Fruit fly (Drosophila melanogaster) whole organism, wandering third instar larva: ENCODE data around the gene CG14410.

ENCODE experiments used
- CG32264 ChIP-seq: fragments of 200-800 bp; sonication (Bioruptor generic); optimal IDR thresholded peaks from 2 replicates; lab custom pipeline; 2016; ENCODE audit warnings: missing biosample characterization, missing genetic modification characterization
- Dif ChIP-seq: fragments of 200-275, 200-300 bp; sonication (Bioruptor generic); optimal IDR thresholded peaks from 2 replicates; lab custom pipeline; 2018; ENCODE audit warnings: missing biosample characterization, missing genetic modification characterization; ENCODE audit not compliant: partially characterized antibody
- Myc ChIP-seq: fragments of >200 bp; optimal IDR thresholded peaks from 2 replicates; lab custom pipeline; 2017
- Sp1 ChIP-seq: fragments of 200-800 bp; sonication (Bioruptor generic); optimal IDR thresholded peaks from 3 replicates; lab custom pipeline; 2019; ENCODE audit warnings: missing biosample characterization, mild to moderate bottlenecking, missing genetic modification characterization, moderate library complexity
- brk ChIP-seq: fragments of 200-800 bp; sonication (Bioruptor generic); optimal IDR thresholded peaks from 2 replicates; lab custom pipeline; 2016; ENCODE audit warnings: missing biosample characterization, mild to moderate bottlenecking, missing genetic modification characterization
- dl ChIP-seq, 2 experiments: fragments of 175-275, 200-275 bp in 1 of 2; fragments of 200-275 bp in 1 of 2; sonication (Bioruptor generic); optimal IDR thresholded peaks; lab custom pipeline; 2018; ENCODE audit warnings: mild to moderate bottlenecking in 2 of 2, missing biosample characterization in 2 of 2, missing genetic modification characterization in 2 of 2, moderate library complexity in 2 of 2; ENCODE audit not compliant: partially characterized antibody in 2 of 2, insufficient read depth in 1 of 2
- ey ChIP-seq: fragments of 200-800 bp; sonication (Bioruptor generic); optimal IDR thresholded peaks from 2 replicates; lab custom pipeline; 2016; ENCODE audit warnings: missing biosample characterization, missing genetic modification characterization
- pan ChIP-seq: fragments of >200 bp; optimal IDR thresholded peaks from 2 replicates; lab custom pipeline; 2017
- psq ChIP-seq: fragments of 200-800 bp; sonication (Bioruptor generic); optimal IDR thresholded peaks from 3 replicates; lab custom pipeline; 2017; ENCODE audit warnings: missing biosample characterization, mild to moderate bottlenecking, missing genetic modification characterization, moderate library complexity
- rgr ChIP-seq: fragments of 200-800 bp; sonication (Bioruptor generic); optimal IDR thresholded peaks from 3 replicates; lab custom pipeline; 2016; ENCODE audit warnings: missing biosample characterization, mild to moderate bottlenecking, missing genetic modification characterization
- sage ChIP-seq: fragments of 200-800 bp; sonication (Bioruptor generic); optimal IDR thresholded peaks from 2 replicates; lab custom pipeline; 2016; ENCODE audit warnings: missing biosample characterization, mild to moderate bottlenecking, missing genetic modification characterization
- sv ChIP-seq: fragments of 200-800 bp; sonication (Bioruptor generic); optimal IDR thresholded peaks from 3 replicates; lab custom pipeline; 2016; ENCODE audit warnings: missing biosample characterization, missing genetic modification characterization
- usp ChIP-seq: fragments of >200 bp; optimal IDR thresholded peaks from 2 replicates; lab custom pipeline; 2017; ENCODE audit warnings: missing biosample characterization, missing genetic modification characterization

dm6 chrX:14825470-14825787, 11.1 kb upstream of the CG14410 start:
- TF ChIP-seq rgr (GFP tag; lab: Kevin White, UChicago) (no peak), Sp1 (GFP tag; lab: Kevin White, UChicago) (no peak), Dif (GFP tag; lab: Kevin White, UChicago) (no peak), sage (no peak), sv (GFP tag; lab: Kevin White, UChicago) (no peak), psq (GFP tag; lab: Kevin White, UChicago) (peak; percentile 63), usp (no peak), ey (GFP tag; lab: Kevin White, UChicago) (no peak), brk (GFP tag; lab: Kevin White, UChicago) (no peak), Myc (lab: Kevin White, UChicago) (no peak), dl (GFP tag; optimal IDR thresholded peaks at IDR 0.05; lab: Kevin White, UChicago; ENCODE audit: insufficient read depth in 1 of 2, partially characterized antibody in 2 of 2) (no peak), pan (lab: Kevin White, UChicago) (no peak), CG32264 (GFP tag; lab: Kevin White, UChicago) (no peak)
